Fruit fly (Drosophila melanogaster) whole organism, embryonic: ENCODE results near the gene CG10347.

Experiments
- Antp ChIP-seq: fragments of 200-800 bp; sonication (Bioruptor generic); optimal IDR thresholded peaks from 3 replicates; lab custom pipeline; 2016; ENCODE audit warnings: missing biosample characterization, missing genetic modification characterization
- Bgb ChIP-seq: fragments of 200-800 bp; sonication (Bioruptor generic); IDR thresholded peaks from 2 replicates; pipeline ENCODE4 v1.3.6; 2022; ENCODE audit warnings: missing biosample characterization, missing genetic modification characterization; ENCODE audit not compliant: partially characterized antibody
- CG12769 ChIP-seq: fragments of 200-800 bp; sonication (Bioruptor generic); optimal IDR thresholded peaks from 2 replicates; lab custom pipeline; 2019; ENCODE audit warnings: missing biosample characterization, mild to moderate bottlenecking, missing genetic modification characterization, moderate library complexity
- CG14667 ChIP-seq: fragments of 200-800 bp; sonication (Bioruptor generic); IDR thresholded peaks from 2 replicates; pipeline ENCODE4 v1.3.6; 2022; ENCODE audit warnings: missing biosample characterization, missing genetic modification characterization
- CG15269 ChIP-seq: fragments of 200-800 bp; sonication (Bioruptor generic); optimal IDR thresholded peaks from 2 replicates; lab custom pipeline; 2018; ENCODE audit warnings: missing biosample characterization, mild to moderate bottlenecking, missing genetic modification characterization, moderate library complexity
- CG16813 ChIP-seq: fragments of 200-800 bp; sonication (Bioruptor generic); IDR thresholded peaks from 3 replicates; pipeline ENCODE4 v1.3.6; 2022; ENCODE audit warnings: missing biosample characterization, missing genetic modification characterization; ENCODE audit not compliant: partially characterized antibody
- CG17361 ChIP-seq: fragments of 200-800 bp; sonication (Bioruptor generic); IDR thresholded peaks from 3 replicates; pipeline ENCODE4 v1.3.6; 2022; ENCODE audit warnings: missing biosample characterization, missing genetic modification characterization
- CG18262 ChIP-seq: fragments of 200-800 bp; optimal IDR thresholded peaks from 3 replicates; lab custom pipeline; 2019; ENCODE audit warnings: missing biosample characterization, mild to moderate bottlenecking, missing genetic modification characterization, moderate library complexity
- CG2116 ChIP-seq: fragments of 200-800 bp; sonication (Bioruptor generic); optimal IDR thresholded peaks from 3 replicates; lab custom pipeline; 2018; ENCODE audit warnings: missing biosample characterization, mild to moderate bottlenecking, missing genetic modification characterization
- CG2678 ChIP-seq: fragments of 200-800 bp; sonication (Bioruptor generic); optimal IDR thresholded peaks from 3 replicates; lab custom pipeline; 2019; ENCODE audit warnings: missing biosample characterization, mild to moderate bottlenecking, missing genetic modification characterization, moderate library complexity
- CG3065 ChIP-seq: fragments of 200-800 bp; sonication (Bioruptor generic); optimal IDR thresholded peaks from 2 replicates; lab custom pipeline; 2016; ENCODE audit warnings: missing biosample characterization, missing genetic modification characterization
- CG33213 ChIP-seq: fragments of 200-800 bp; sonication (Bioruptor generic); optimal IDR thresholded peaks from 3 replicates; lab custom pipeline; 2016; ENCODE audit warnings: missing biosample characterization, missing genetic modification characterization
- CG4424 ChIP-seq: fragments of 200-800 bp; sonication (Bioruptor generic); optimal IDR thresholded peaks from 3 replicates; lab custom pipeline; 2016; ENCODE audit warnings: missing biosample characterization, missing genetic modification characterization
- CG4707 ChIP-seq: fragments of 200-800 bp; sonication (Bioruptor generic); optimal IDR thresholded peaks from 2 replicates; lab custom pipeline; 2018; ENCODE audit warnings: missing biosample characterization, mild to moderate bottlenecking, missing genetic modification characterization, moderate library complexity
- CG6654 ChIP-seq: fragments of 200-800 bp; sonication (Bioruptor generic); optimal IDR thresholded peaks from 2 replicates; lab custom pipeline; 2017; ENCODE audit warnings: missing biosample characterization, mild to moderate bottlenecking, missing genetic modification characterization
- CG7556 ChIP-seq: fragments of 200-800 bp; sonication (Bioruptor generic); optimal IDR thresholded peaks from 2 replicates; lab custom pipeline; 2017; ENCODE audit warnings: missing biosample characterization, mild to moderate bottlenecking, missing genetic modification characterization
- CG7839 ChIP-seq: fragments of 200-800 bp; sonication (Bioruptor generic); optimal IDR thresholded peaks from 3 replicates; lab custom pipeline; 2018; ENCODE audit warnings: missing biosample characterization, mild to moderate bottlenecking, missing genetic modification characterization, moderate library complexity
- D19A ChIP-seq: fragments of 200-800 bp; optimal IDR thresholded peaks from 3 replicates; lab custom pipeline; 2019; ENCODE audit warnings: missing biosample characterization, mild to moderate bottlenecking, missing genetic modification characterization, moderate library complexity
- D19B ChIP-seq: fragments of 200-800 bp; sonication (Bioruptor generic); optimal IDR thresholded peaks from 2 replicates; lab custom pipeline; 2017; ENCODE audit warnings: missing biosample characterization, mild to moderate bottlenecking, missing genetic modification characterization
- Dad ChIP-seq: fragments of 200-800 bp; sonication (Bioruptor generic); optimal IDR thresholded peaks from 3 replicates; lab custom pipeline; 2016; ENCODE audit warnings: missing biosample characterization, missing genetic modification characterization
- Doc2 ChIP-seq: fragments of 200-800 bp; sonication (Bioruptor generic); IDR thresholded peaks from 2 replicates; pipeline ENCODE4 v1.3.6; 2022; ENCODE audit warnings: missing biosample characterization, missing genetic modification characterization
- Fer3 ChIP-seq: fragments of 200-800 bp; sonication (Bioruptor generic); optimal IDR thresholded peaks from 2 replicates; lab custom pipeline; 2018; ENCODE audit warnings: missing biosample characterization, mild to moderate bottlenecking, missing genetic modification characterization, moderate library complexity
- HLH4C ChIP-seq: fragments of 200-800 bp; sonication (Bioruptor generic); IDR thresholded peaks from 3 replicates; pipeline ENCODE4 v1.3.6; 2022; ENCODE audit warnings: missing biosample characterization, missing genetic modification characterization; ENCODE audit not compliant: partially characterized antibody
- Hr51 ChIP-seq, 2 experiments: fragments of 200-800 bp; sonication (Bioruptor generic); optimal IDR thresholded peaks; 2 replicates in 1 of 2; 3 replicates in 1 of 2; lab custom pipeline; 2016 to 2018; ENCODE audit warnings: missing biosample characterization in 2 of 2, missing genetic modification characterization in 2 of 2, mild to moderate bottlenecking in 1 of 2, moderate library complexity in 1 of 2
- Hr78 ChIP-seq, 2 experiments: fragments of 200-800 bp in 1 of 2; fragments of >200 bp in 1 of 2; sonication (Bioruptor generic) in 1 of 2; optimal IDR thresholded peaks; 2 replicates each; lab custom pipeline; 2017 to 2019; ENCODE audit warnings: missing biosample characterization in 2 of 2, missing genetic modification characterization in 2 of 2, mild to moderate bottlenecking in 1 of 2, moderate library complexity in 1 of 2
- MTF-1 ChIP-seq: fragments of 200-800 bp; sonication (Bioruptor generic); optimal IDR thresholded peaks from 2 replicates; lab custom pipeline; 2018; ENCODE audit warnings: missing biosample characterization, mild to moderate bottlenecking, missing genetic modification characterization, borderline replicate concordance
- Myb ChIP-seq: fragments of 200-800 bp; sonication (Bioruptor generic); optimal IDR thresholded peaks from 2 replicates; lab custom pipeline; 2016; ENCODE audit warnings: missing biosample characterization, missing genetic modification characterization
- Sox100B ChIP-seq: fragments of 200-800 bp; sonication (Bioruptor generic); optimal IDR thresholded peaks from 3 replicates; lab custom pipeline; 2018; ENCODE audit warnings: missing biosample characterization, mild to moderate bottlenecking, missing genetic modification characterization
- Usf ChIP-seq: fragments of 200-800 bp; sonication (Bioruptor generic); optimal IDR thresholded peaks from 2 replicates; lab custom pipeline; 2017; ENCODE audit warnings: missing genotype, missing biosample characterization, missing genetic modification characterization
- ash1 ChIP-seq: fragments of 200-800 bp; sonication (Bioruptor generic); optimal IDR thresholded peaks from 2 replicates; lab custom pipeline; 2018; ENCODE audit warnings: missing biosample characterization, mild to moderate bottlenecking, missing genetic modification characterization
- gem ChIP-seq: fragments of 200-800 bp; sonication (Bioruptor generic); optimal IDR thresholded peaks from 2 replicates; lab custom pipeline; 2019; ENCODE audit warnings: missing biosample characterization, mild to moderate bottlenecking, missing genetic modification characterization, moderate library complexity
- ind ChIP-seq: fragments of 200-800 bp; sonication (Bioruptor generic); optimal IDR thresholded peaks from 3 replicates; lab custom pipeline; 2016; ENCODE audit warnings: missing biosample characterization, missing genetic modification characterization
- ken ChIP-seq: fragments of 200-800 bp; sonication (Bioruptor generic); IDR thresholded peaks from 3 replicates; pipeline ENCODE4 v1.3.6; 2022; ENCODE audit warnings: missing biosample characterization, missing genetic modification characterization
- maf-S ChIP-seq: fragments of 200-800 bp; sonication (Bioruptor generic); optimal IDR thresholded peaks from 2 replicates; lab custom pipeline; 2016; ENCODE audit warnings: missing biosample characterization, missing genetic modification characterization
- nerfin-2 ChIP-seq: fragments of 200-800 bp; sonication (Bioruptor generic); IDR thresholded peaks from 2 replicates; pipeline ENCODE4 v1.3.6; 2022; ENCODE audit warnings: missing biosample characterization, missing genetic modification characterization; ENCODE audit not compliant: partially characterized antibody
- nmo ChIP-seq: fragments of 200-800 bp; sonication (Bioruptor generic); optimal IDR thresholded peaks from 2 replicates; lab custom pipeline; 2018; ENCODE audit warnings: missing biosample characterization, mild to moderate bottlenecking, missing genetic modification characterization, moderate library complexity
- pho ChIP-seq: fragments of 200-800 bp; sonication (Bioruptor generic); optimal IDR thresholded peaks from 2 replicates; lab custom pipeline; 2016; ENCODE audit warnings: missing biosample characterization, missing genetic modification characterization
- phol ChIP-seq: fragments of 200-800 bp; sonication (Bioruptor generic); optimal IDR thresholded peaks from 3 replicates; lab custom pipeline; 2018; ENCODE audit warnings: missing biosample characterization, mild to moderate bottlenecking, missing genetic modification characterization, moderate library complexity
- sens ChIP-seq: fragments of 200-800 bp; sonication (Bioruptor generic); peaks from one replicate; lab custom pipeline; 2016; ENCODE audit warnings: missing biosample characterization, missing genetic modification characterization
- unpg ChIP-seq: fragments of 200-800 bp; sonication (Bioruptor generic); optimal IDR thresholded peaks from 3 replicates; lab custom pipeline; 2018; ENCODE audit warnings: missing biosample characterization, mild to moderate bottlenecking, missing genetic modification characterization, moderate library complexity
- vfl ChIP-seq: fragments of 200-800 bp; sonication (Bioruptor generic); optimal IDR thresholded peaks from 2 replicates; lab custom pipeline; 2016; ENCODE audit warnings: missing biosample characterization, missing genetic modification characterization
- vvl ChIP-seq: fragments of 200-800 bp; sonication (Bioruptor generic); IDR thresholded peaks from 2 replicates; pipeline ENCODE4 v1.3.6; 2022; ENCODE audit warnings: missing biosample characterization, missing genetic modification characterization
- wor ChIP-seq: fragments of 200-800 bp; sonication (Bioruptor generic); IDR thresholded peaks from 2 replicates; pipeline ENCODE4 v1.3.6; 2022; ENCODE audit warnings: missing biosample characterization, missing genetic modification characterization

The CG10347 gene

dm6 chrX:11841702-11842378 is 12.9 kb downstream of the CG10347 start (continued):
- TF ChIP-seq phol (tag; lab: Kevin White, UChicago) (peak; percentile 59), D19A (tag; lab: Kevin White, UChicago) (peak; percentile 37), CG15269 (tag; lab: Kevin White, UChicago) (peak; percentile 13), CG4424 (GFP tag; lab: Kevin White, UChicago) (peak; percentile 2), CG2678 (tag; lab: Kevin White, UChicago) (peak; percentile 51), CG7556 (peak; percentile 15), wor (GFP tag; lab: Robert Waterston, UW) (0 out of 2 replicates have a peak, but pooled peaks have one; percentile 20), gem (tag; lab: Kevin White, UChicago) (peak; percentile 66), Hr78 (GFP tag; optimal IDR thresholded peaks at IDR 0.05; lab: Kevin White, UChicago) (peak in 1 of 2 experiments; percentile 37), Usf (GFP tag; lab: Kevin White, UChicago) (no peak), CG7839 (tag; lab: Kevin White, UChicago) (peak; percentile 32), unpg (peak; percentile 22), Fer3 (no peak), nmo (GFP tag; lab: Kevin White, UChicago) (peak; percentile 43), Sox100B (GFP tag; lab: Kevin White, UChicago) (peak; percentile 62), sens (GFP tag; lab: Kevin White, UChicago) (peak; percentile 73), Hr51 (GFP tag; optimal IDR thresholded peaks at IDR 0.05; lab: Kevin White, UChicago) (peak in 1 of 2 experiments; percentile 75), Bgb (GFP tag; lab: Robert Waterston, UW) (no peak)
- TF ChIP-seq, all 482 proteins: peak for 43

- TF ChIP-seq CG17361 (GFP tag; lab: Robert Waterston, UW): no peak
- no peak for TF ChIP-seq CG6654 (GFP tag; lab: Kevin White, UChicago)
- no peak for TF ChIP-seq Dad (GFP tag; lab: Kevin White, UChicago)
- TF ChIP-seq Antp (GFP tag; lab: Kevin White, UChicago): no peak
- TF ChIP-seq ken: no peak
- no peak for TF ChIP-seq CG12769 (tag; lab: Kevin White, UChicago)
- TF ChIP-seq ash1: no peak
- TF ChIP-seq, all 482 proteins: peak for 0
Observed at dm6 chrX:11839308-11839707, 15.4 kb downstream of the CG10347 start, which contains the start of gene Cyp28c1. Gene Cyp28c1 (plus strand): TSS chrX:11839608.

- TF ChIP-seq CG14667 (no peak), vfl (GFP tag; lab: Kevin White, UChicago) (no peak)
Observed at dm6 chrX:11837926-11838325, 16.8 kb downstream of the CG10347 start, which contains the start of gene CG15741. Gene CG15741 (minus strand): TSS chrX:11838026.

dm6 chrX:11828336-11829007 is 26.3 kb downstream of the CG10347 start:
- TF ChIP-seq CG3065 (GFP tag; lab: Kevin White, UChicago) (no peak), Doc2 (GFP tag; lab: Robert Waterston, UW) (no peak), CG18262 (no peak), CG33213 (GFP tag; lab: Kevin White, UChicago) (no peak), Myb (GFP tag; lab: Kevin White, UChicago) (no peak), vvl (GFP tag; lab: Robert Waterston, UW) (no peak), CG2678 (tag; lab: Kevin White, UChicago) (no peak), pho (no peak), nerfin-2 (GFP tag; lab: Robert Waterston, UW) (0 out of 2 replicates have a peak, but pooled peaks have one; percentile 46), ken (no peak), CG16813 (GFP tag; lab: Robert Waterston, UW) (peak; percentile 50), CG4707 (GFP tag; lab: Kevin White, UChicago) (no peak), ind (GFP tag; lab: Kevin White, UChicago) (no peak), CG2116 (GFP tag; lab: Kevin White, UChicago) (no peak), maf-S (GFP tag; lab: Kevin White, UChicago) (no peak), D19B (GFP tag; lab: Kevin White, UChicago) (peak; percentile 30), HLH4C (GFP tag; lab: Robert Waterston, UW) (peak; percentile 85), MTF-1 (GFP tag; lab: Kevin White, UChicago) (no peak)
